Fruit fly (Drosophila melanogaster) whole organism, prepupa: ENCODE measurements around the gene CG12589.
A peak's percentile ranks its signal among the peaks of the same experiment; 100 is the strongest.

Source experiments
- CG10631 ChIP-seq: fragments of 200-800 bp; sonication (Bioruptor generic); optimal IDR thresholded peaks from 2 replicates; lab custom pipeline; 2016; ENCODE audit warnings: missing biosample characterization, missing genetic modification characterization
- CG8632 ChIP-seq: fragments of 200-800 bp; sonication (Bioruptor generic); optimal IDR thresholded peaks from 3 replicates; lab custom pipeline; 2016; ENCODE audit warnings: missing biosample characterization, missing genetic modification characterization
- dac ChIP-seq: fragments of 200-800 bp; sonication (Bioruptor generic); optimal IDR thresholded peaks from 2 replicates; lab custom pipeline; 2017; ENCODE audit warnings: missing biosample characterization, mild to moderate bottlenecking, missing genetic modification characterization
- lz ChIP-seq: fragments of 200-800 bp; sonication (Bioruptor generic); optimal IDR thresholded peaks from 3 replicates; lab custom pipeline; 2016; ENCODE audit warnings: missing biosample characterization, missing genetic modification characterization
- net ChIP-seq: fragments of 200-800 bp; sonication (Bioruptor generic); optimal IDR thresholded peaks from 3 replicates; lab custom pipeline; 2016; ENCODE audit warnings: missing biosample characterization, missing genetic modification characterization

dm6 chr3R:5127790-5128243, 11.0 kb downstream of the CG12589 start, which contains the start of gene RabGGTa:
- TF ChIP-seq CG8632 (peak; percentile 42), net (peak; percentile 50), CG10631 (GFP tag; lab: Kevin White, UChicago) (peak; percentile 72), lz (GFP tag; lab: Kevin White, UChicago) (peak; percentile 75), dac (GFP tag; lab: Kevin White, UChicago) (peak; percentile 24)
